Fruit fly (Drosophila melanogaster) whole organism, pupa: ENCODE measurements around the gene CG14561.

Experiments used
- CG10348 ChIP-seq: fragments of 200-800 bp; sonication (Bioruptor generic); IDR thresholded peaks from 2 replicates; pipeline ENCODE4 v1.3.6; 2022; ENCODE audit warnings: missing biosample characterization, missing genetic modification characterization
- CG12605 ChIP-seq: fragments of 200-800 bp; sonication (Bioruptor generic); IDR thresholded peaks from 2 replicates; pipeline ENCODE4 v1.3.6; 2022; ENCODE audit warnings: missing biosample characterization, missing genetic modification characterization
- CG13204 ChIP-seq: fragments of 200-800 bp; sonication (Bioruptor generic); optimal IDR thresholded peaks from 2 replicates; lab custom pipeline; 2018; ENCODE audit warnings: missing biosample characterization, mild to moderate bottlenecking, missing genetic modification characterization, moderate library complexity
- CG14655 ChIP-seq: fragments of 200-800 bp; sonication (Bioruptor generic); optimal IDR thresholded peaks from 3 replicates; lab custom pipeline; 2017; ENCODE audit warnings: mild to moderate bottlenecking, missing biosample characterization, missing genetic modification reagents, missing genetic modification characterization
- CG15710 ChIP-seq: fragments of 200-800 bp; sonication (Bioruptor generic); optimal IDR thresholded peaks from 2 replicates; lab custom pipeline; 2018; ENCODE audit warnings: missing biosample characterization, mild to moderate bottlenecking, missing genetic modification characterization, moderate library complexity
- CG17806 ChIP-seq: fragments of 200-800 bp; sonication (Bioruptor generic); optimal IDR thresholded peaks from 2 replicates; lab custom pipeline; 2018; ENCODE audit warnings: missing biosample characterization, mild to moderate bottlenecking, missing genetic modification characterization, moderate library complexity
- CG32121 ChIP-seq: fragments of 200-800 bp; sonication (Bioruptor generic); IDR thresholded peaks from 2 replicates; pipeline ENCODE4 v1.3.6; 2022; ENCODE audit warnings: missing biosample characterization, missing genetic modification characterization
- CG34367 ChIP-seq: fragments of 200-800 bp; sonication (Bioruptor generic); optimal IDR thresholded peaks from 2 replicates; lab custom pipeline; 2018; ENCODE audit warnings: missing biosample characterization, mild to moderate bottlenecking, missing genetic modification characterization
- CG4496 ChIP-seq: fragments of 200-800 bp; sonication (Bioruptor generic); IDR thresholded peaks from 3 replicates; pipeline ENCODE4 v1.3.6; 2022; ENCODE audit warnings: missing biosample characterization, missing genetic modification characterization
- CG8159 ChIP-seq: fragments of 200-800 bp; sonication (Bioruptor generic); optimal IDR thresholded peaks from 3 replicates; lab custom pipeline; 2018; ENCODE audit warnings: missing biosample characterization, mild to moderate bottlenecking, missing genetic modification characterization, moderate library complexity
- CG8301 ChIP-seq: fragments of 200-800 bp; sonication (Bioruptor generic); optimal IDR thresholded peaks from 2 replicates; lab custom pipeline; 2018; ENCODE audit warnings: missing biosample characterization, mild to moderate bottlenecking, missing genetic modification characterization
- CG9948 ChIP-seq: fragments of 200-800 bp; sonication (Bioruptor generic); optimal IDR thresholded peaks from 2 replicates; lab custom pipeline; 2018; ENCODE audit warnings: missing biosample characterization, mild to moderate bottlenecking, missing genetic modification characterization, moderate library complexity
- D1 ChIP-seq: fragments of 200-800 bp; sonication (Bioruptor generic); optimal IDR thresholded peaks from 2 replicates; lab custom pipeline; 2018; ENCODE audit warnings: missing biosample characterization, mild to moderate bottlenecking, missing genetic modification characterization, moderate library complexity
- EcR ChIP-seq: fragments of 200-800 bp; sonication (Bioruptor generic); optimal IDR thresholded peaks from 3 replicates; lab custom pipeline; 2019; ENCODE audit warnings: missing biosample characterization, missing genetic modification characterization, mild to moderate bottlenecking, moderate library complexity, missing genetic modification reagents
- Ets98B ChIP-seq: fragments of 200-800 bp; sonication (Bioruptor generic); IDR thresholded peaks from 2 replicates; pipeline ENCODE4 v1.3.6; 2022; ENCODE audit warnings: missing biosample characterization, missing genetic modification characterization
- Pif1A ChIP-seq: fragments of 200-800 bp; sonication (Bioruptor generic); optimal IDR thresholded peaks from 3 replicates; lab custom pipeline; 2016; ENCODE audit warnings: missing biosample characterization, missing genetic modification characterization
- Pif1B ChIP-seq: fragments of 200-800 bp; sonication (Bioruptor generic); optimal IDR thresholded peaks from 3 replicates; lab custom pipeline; 2016; ENCODE audit warnings: missing biosample characterization, missing genetic modification characterization
- Snoo ChIP-seq: fragments of 200-800 bp; sonication (Bioruptor generic); optimal IDR thresholded peaks from 3 replicates; lab custom pipeline; 2017; ENCODE audit warnings: missing biosample characterization, mild to moderate bottlenecking, missing genetic modification characterization, inconsistent platforms
- fd96Ca ChIP-seq: fragments of 200-800 bp; sonication (Bioruptor generic); IDR thresholded peaks from 3 replicates; pipeline ENCODE4 v1.3.6; 2022; ENCODE audit warnings: missing biosample characterization, missing genetic modification characterization
- gl ChIP-seq: fragments of 200-800 bp; sonication (Bioruptor generic); optimal IDR thresholded peaks from 2 replicates; lab custom pipeline; 2018; ENCODE audit warnings: missing biosample characterization, mild to moderate bottlenecking, missing genetic modification characterization
- rn ChIP-seq: fragments of 200-800 bp; sonication (Bioruptor generic); IDR thresholded peaks from 2 replicates; pipeline ENCODE4 v1.3.6; 2022; ENCODE audit warnings: missing biosample characterization, missing genetic modification characterization

Gene CG14561

DNA sequence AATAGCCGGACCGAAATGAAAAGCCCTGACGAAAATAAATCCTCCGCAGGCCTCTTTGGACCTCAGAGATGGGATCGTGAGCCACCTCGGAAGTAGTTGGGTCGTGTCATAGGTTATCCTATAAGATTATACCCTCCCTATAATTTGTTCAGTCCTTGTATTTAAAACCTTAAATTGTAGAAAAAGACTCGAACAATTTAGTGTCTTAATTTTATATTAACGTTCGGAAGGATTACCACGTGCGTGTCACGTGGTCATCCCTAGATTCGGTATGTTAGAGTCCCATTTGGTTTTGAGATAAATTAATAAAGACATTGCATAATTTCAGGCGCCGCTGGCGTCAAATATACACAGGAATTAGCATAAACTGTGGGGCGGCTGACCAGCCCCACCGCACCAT, 12.4 kb downstream of the CG14561 start:
- TF ChIP-seq gl (tag; lab: Kevin White, UChicago) = no peak
- peak; percentile 52 for TF ChIP-seq Snoo
- peak; percentile 48 for TF ChIP-seq CG17806 (tag; lab: Kevin White, UChicago)
- TF ChIP-seq CG4496 = peak; percentile 76
- TF ChIP-seq CG12605 (GFP tag; lab: Robert Waterston, UW) = no peak
- no peak for TF ChIP-seq CG10348 (GFP tag; lab: Robert Waterston, UW)
- peak; percentile 65 for TF ChIP-seq CG14655 (GFP tag; lab: Kevin White, UChicago)
- TF ChIP-seq Pif1A = peak; percentile 70
- TF ChIP-seq EcR (GFP tag; lab: Kevin White, UChicago) = no peak
- TF ChIP-seq fd96Ca = peak; percentile 76
- peak; percentile 58 for TF ChIP-seq CG32121 (GFP tag; lab: Robert Waterston, UW)
- peak; percentile 65 for TF ChIP-seq Ets98B (GFP tag; lab: Robert Waterston, UW)
- peak; percentile 50 for TF ChIP-seq CG9948 (tag; lab: Kevin White, UChicago)
- TF ChIP-seq CG8159 = peak; percentile 61
- TF ChIP-seq CG13204 (GFP tag; lab: Kevin White, UChicago) = no peak
- no peak for TF ChIP-seq rn (GFP tag; lab: Robert Waterston, UW)
- peak; percentile 52 for TF ChIP-seq CG34367 (tag; lab: Kevin White, UChicago)
- TF ChIP-seq CG8301 (tag; lab: Kevin White, UChicago) = peak; percentile 61
- TF ChIP-seq Pif1B (GFP tag; lab: Kevin White, UChicago) = peak; percentile 71
- TF ChIP-seq D1 (tag; lab: Kevin White, UChicago) = no peak
- peak; percentile 64 for TF ChIP-seq CG15710 (tag; lab: Kevin White, UChicago)

DNA sequence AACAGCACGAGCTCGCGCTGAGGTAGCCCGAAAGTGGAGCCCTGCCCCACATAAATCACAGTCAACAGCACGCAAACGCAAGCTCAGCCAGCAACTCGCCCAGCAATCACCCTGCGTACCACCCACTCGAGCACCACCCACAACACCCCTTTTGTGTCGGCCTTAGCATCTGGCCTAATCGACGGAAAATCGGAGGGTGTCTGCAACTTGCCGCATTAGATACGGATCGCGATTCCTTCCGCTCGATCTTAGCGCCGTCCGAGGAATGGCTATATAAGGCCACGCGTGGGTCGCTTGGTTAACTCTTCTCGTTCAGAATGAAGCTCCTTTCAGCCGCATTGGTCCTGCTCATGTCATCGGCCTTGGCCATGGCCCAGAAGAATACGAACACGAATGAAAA, 14.3 kb downstream of the CG14561 start, which contains the start of gene Sfp79B:
Gene Sfp79B, plus strand, starts transcription at position 301 of the 400 bp plus-strand sequence.
- TF ChIP-seq CG13204 (GFP tag; lab: Kevin White, UChicago) = no peak
- TF ChIP-seq CG34367 (tag; lab: Kevin White, UChicago) = no peak

DNA sequence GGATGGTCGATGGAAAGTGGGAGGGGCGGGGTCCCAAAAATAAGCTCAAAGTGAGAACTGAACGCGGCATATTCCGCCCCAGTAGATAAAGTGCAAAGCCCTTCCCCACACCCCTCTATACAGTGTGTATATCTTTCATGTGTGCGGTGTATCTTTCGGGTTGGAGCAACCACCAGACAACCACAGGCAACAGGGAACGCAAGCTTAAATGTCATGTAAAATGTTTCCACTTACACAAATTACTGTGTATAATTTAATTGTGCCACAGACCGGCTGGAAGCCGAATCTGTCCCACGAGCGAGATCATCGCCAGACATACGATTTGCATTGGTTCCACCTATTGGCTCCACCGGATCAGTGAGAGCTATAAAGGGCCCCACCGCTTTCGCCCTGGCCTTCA, 16.7 kb downstream of the CG14561 start, which contains the start of gene msopa:
Gene msopa, plus strand, starts transcription at position 301 of the 400 bp plus-strand sequence.
- TF ChIP-seq Pif1B (GFP tag; lab: Kevin White, UChicago) = no peak

DNA sequence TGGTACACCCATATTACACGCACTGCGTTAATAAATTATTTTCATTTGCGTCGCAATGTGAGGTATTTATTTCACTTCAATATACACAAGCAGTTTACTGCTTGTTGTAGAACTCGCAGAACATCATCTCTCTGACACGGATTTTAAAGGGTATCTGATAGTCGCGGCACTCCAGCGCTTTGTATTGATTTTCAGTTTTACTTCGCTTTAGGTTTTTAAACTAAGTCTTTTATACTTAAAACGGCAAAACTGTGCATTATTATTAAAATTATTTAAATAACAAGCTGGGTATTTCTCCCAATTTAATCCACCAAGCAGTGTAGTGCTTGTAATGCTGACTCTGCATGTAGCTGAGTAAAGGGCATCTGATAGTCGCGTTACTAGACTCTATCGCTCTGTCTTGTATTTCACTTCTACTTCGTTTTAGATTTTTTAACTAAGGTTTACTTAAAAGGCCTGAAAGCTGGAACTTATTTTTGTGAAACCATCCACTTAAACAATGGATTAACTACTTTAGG, 17.5 kb downstream of the CG14561 start:
- TF ChIP-seq CG15710 (tag; lab: Kevin White, UChicago) (no peak), CG14655 (GFP tag; lab: Kevin White, UChicago) (no peak), CG32121 (GFP tag; lab: Robert Waterston, UW) (no peak)

DNA sequence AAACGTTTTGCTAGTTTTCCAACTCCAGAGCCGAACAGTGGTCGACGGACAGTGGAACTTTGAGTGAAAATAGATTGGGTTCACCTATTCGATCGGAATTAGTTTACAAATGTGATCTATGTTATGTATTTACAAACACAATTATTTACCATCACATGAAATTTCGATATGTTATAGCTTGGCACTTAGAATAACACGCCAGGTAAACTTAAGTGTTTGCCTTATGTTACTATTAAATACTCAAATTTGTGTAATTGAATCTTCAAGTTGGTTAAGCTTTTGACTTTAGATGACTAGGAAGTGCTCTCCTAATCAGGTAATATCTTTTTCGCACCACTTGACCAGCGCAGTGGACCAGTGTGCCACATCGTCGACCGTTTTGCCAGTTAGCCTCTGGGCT, 25.6 kb downstream of the CG14561 start:
- TF ChIP-seq rn (GFP tag; lab: Robert Waterston, UW) (no peak), CG15710 (tag; lab: Kevin White, UChicago) (no peak), Pif1A (no peak), CG17806 (tag; lab: Kevin White, UChicago) (no peak), D1 (tag; lab: Kevin White, UChicago) (no peak), CG10348 (GFP tag; lab: Robert Waterston, UW) (no peak), CG34367 (tag; lab: Kevin White, UChicago) (no peak), Snoo (no peak), CG13204 (GFP tag; lab: Kevin White, UChicago) (no peak), EcR (GFP tag; lab: Kevin White, UChicago) (no peak), CG14655 (GFP tag; lab: Kevin White, UChicago) (peak; percentile 34), Ets98B (GFP tag; lab: Robert Waterston, UW) (no peak), CG8159 (peak; percentile 6)

DNA sequence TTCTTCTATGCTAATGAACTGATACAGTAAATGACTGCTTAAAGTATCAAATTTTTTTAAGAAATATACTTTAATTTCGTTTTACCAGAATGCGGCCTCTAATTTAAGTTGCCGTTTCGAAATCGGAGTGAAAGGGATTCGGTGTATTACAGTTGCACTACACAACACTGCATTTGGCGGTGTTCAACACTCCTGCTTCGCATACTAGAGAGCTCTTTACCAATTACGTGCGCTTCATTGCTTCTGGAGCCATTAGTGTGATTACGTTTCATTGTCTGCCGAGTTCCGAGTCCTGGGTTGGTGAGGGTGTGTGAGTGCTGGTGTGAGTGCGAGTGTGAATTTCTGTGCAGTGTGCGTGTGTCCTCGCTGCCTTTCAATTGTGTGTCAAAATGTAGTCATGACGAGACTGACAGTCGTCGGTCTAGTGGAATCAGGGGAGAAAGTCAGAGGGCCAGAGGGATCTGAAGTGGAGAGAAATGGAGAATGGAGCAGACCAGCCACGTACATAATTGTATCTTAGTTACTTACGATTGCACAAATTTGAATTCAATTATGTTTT, 28.7 kb downstream of the CG14561 start:
- no peak for TF ChIP-seq CG14655 (GFP tag; lab: Kevin White, UChicago)
- no peak for TF ChIP-seq CG13204 (GFP tag; lab: Kevin White, UChicago)
- TF ChIP-seq rn (GFP tag; lab: Robert Waterston, UW) = no peak
- no peak for TF ChIP-seq Ets98B (GFP tag; lab: Robert Waterston, UW)
- TF ChIP-seq gl (tag; lab: Kevin White, UChicago) = no peak
- TF ChIP-seq CG32121 (GFP tag; lab: Robert Waterston, UW) = no peak
- TF ChIP-seq CG17806 (tag; lab: Kevin White, UChicago) = no peak
- no peak for TF ChIP-seq Pif1B (GFP tag; lab: Kevin White, UChicago)
- TF ChIP-seq CG4496 = no peak
- TF ChIP-seq Snoo = no peak
- TF ChIP-seq CG12605 (GFP tag; lab: Robert Waterston, UW) = no peak
- TF ChIP-seq CG34367 (tag; lab: Kevin White, UChicago) = no peak
- TF ChIP-seq CG8159 = no peak
- no peak for TF ChIP-seq CG8301 (tag; lab: Kevin White, UChicago)
- TF ChIP-seq fd96Ca = no peak

DNA sequence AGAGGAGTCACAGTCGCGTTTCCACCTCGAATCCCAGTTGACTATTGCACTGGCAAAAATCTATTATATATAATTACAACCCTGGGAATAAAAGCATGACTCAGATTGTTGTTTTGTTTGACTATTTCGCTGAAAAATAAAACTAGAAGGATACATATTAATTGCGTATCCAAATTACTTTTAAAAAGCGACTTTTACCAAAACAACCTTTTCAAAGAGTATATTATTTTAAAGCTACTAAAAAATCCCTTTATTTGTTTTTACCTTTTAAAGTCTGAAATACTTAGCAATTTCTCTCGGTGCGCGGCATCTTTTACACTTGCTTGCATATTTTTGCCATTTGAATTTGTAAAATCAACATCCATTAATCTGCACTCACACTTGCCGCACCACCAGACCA, 41.0 kb downstream of the CG14561 start:
- TF ChIP-seq CG9948 (tag; lab: Kevin White, UChicago) = peak; percentile 55
- TF ChIP-seq CG13204 (GFP tag; lab: Kevin White, UChicago) = no peak
- TF ChIP-seq fd96Ca = no peak
- no peak for TF ChIP-seq rn (GFP tag; lab: Robert Waterston, UW)
- peak; percentile 28 for TF ChIP-seq CG15710 (tag; lab: Kevin White, UChicago)
- TF ChIP-seq Pif1A = peak; percentile 15
- TF ChIP-seq CG17806 (tag; lab: Kevin White, UChicago) = peak; percentile 35
- TF ChIP-seq CG8159 = peak; percentile 47
- TF ChIP-seq gl (tag; lab: Kevin White, UChicago) = no peak
- peak; percentile 79 for TF ChIP-seq CG14655 (GFP tag; lab: Kevin White, UChicago)
- TF ChIP-seq CG10348 (GFP tag; lab: Robert Waterston, UW) = no peak
- peak; percentile 22 for TF ChIP-seq CG34367 (tag; lab: Kevin White, UChicago)
- no peak for TF ChIP-seq Pif1B (GFP tag; lab: Kevin White, UChicago)
- TF ChIP-seq CG32121 (GFP tag; lab: Robert Waterston, UW) = no peak; the same call in 1 of the 2 replicates
- TF ChIP-seq CG8301 (tag; lab: Kevin White, UChicago) = peak; percentile 68
- no peak for TF ChIP-seq D1 (tag; lab: Kevin White, UChicago)
- no peak for TF ChIP-seq Snoo
- peak; percentile 16; the same call in 1 of the 2 replicates for TF ChIP-seq Ets98B (GFP tag; lab: Robert Waterston, UW)
- no peak for TF ChIP-seq EcR (GFP tag; lab: Kevin White, UChicago)
- TF ChIP-seq CG12605 (GFP tag; lab: Robert Waterston, UW) = no peak
- no peak for TF ChIP-seq CG4496
